Fruit fly (Drosophila melanogaster): Measurements from ENCODE around the gene CG2991.

Gene CG2991

DNA sequence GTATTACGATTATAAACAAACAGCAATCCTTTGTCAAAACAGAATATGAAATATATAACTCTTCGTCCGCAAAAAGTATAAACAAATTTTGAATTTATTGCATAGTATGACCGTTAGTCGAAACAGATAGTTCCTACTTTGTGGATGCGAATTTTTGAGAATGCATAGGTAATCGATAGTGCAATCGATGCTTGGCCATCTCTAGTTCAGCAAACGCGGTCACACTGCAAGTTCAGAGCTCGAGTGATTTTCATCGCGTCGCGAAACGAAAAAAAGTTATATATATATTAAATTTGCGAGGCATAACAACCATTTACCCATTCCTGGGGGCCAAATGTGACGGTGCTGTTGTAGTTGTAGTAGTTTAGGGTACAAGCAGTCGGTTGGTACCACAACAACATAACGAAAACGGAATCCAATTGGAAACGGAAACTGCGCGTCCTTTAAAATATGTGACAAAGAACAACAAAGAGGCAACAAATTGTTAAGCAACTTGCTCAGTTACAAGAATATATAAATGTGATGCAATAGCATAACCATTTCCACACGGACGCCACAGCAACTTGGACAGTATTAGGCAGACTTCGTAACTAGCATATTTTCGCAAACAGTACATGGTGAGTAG is at the start of gene CG2991 (continued):
- TF ChIP-seq da (GFP tag; optimal IDR thresholded peaks at IDR 0.05), result no peak
- TF ChIP-seq hth (optimal IDR thresholded peaks at IDR 0.05), result no peak
- TF ChIP-seq CG34422 (GFP tag; IDR thresholded peaks at IDR 0.05), result peak; percentile 36; the same call in 1 of the 3 replicates
- peak; percentile 56 for TF ChIP-seq caup (GFP tag; optimal IDR thresholded peaks at IDR 0.05; ENCODE audit: severe bottlenecking)
- TF ChIP-seq CG17359 (tag; optimal IDR thresholded peaks at IDR 0.05), result peak; percentile 37
- TF ChIP-seq Rfx (GFP tag; IDR thresholded peaks at IDR 0.05), result peak; percentile 59
- no peak for TF ChIP-seq run (tag; optimal IDR thresholded peaks at IDR 0.05)
- no peak for TF ChIP-seq CG18476 (GFP tag; optimal IDR thresholded peaks at IDR 0.05)
- TF ChIP-seq Mes4 (GFP tag; optimal IDR thresholded peaks at IDR 0.05), result no peak
- TF ChIP-seq CG32532 (GFP tag; IDR thresholded peaks at IDR 0.05), result no peak
- no peak for TF ChIP-seq CG14667 (GFP tag; IDR thresholded peaks at IDR 0.05)
- TF ChIP-seq CG3726 (GFP tag; IDR thresholded peaks at IDR 0.05), result no peak
- TF ChIP-seq CG6683 (GFP tag; optimal IDR thresholded peaks at IDR 0.05), result no peak
- TF ChIP-seq Myb (GFP tag; optimal IDR thresholded peaks at IDR 0.05), result peak; percentile 56
- peak; percentile 82 for TF ChIP-seq knrl (GFP tag; IDR thresholded peaks at IDR 0.05; ENCODE audit: partially characterized antibody)
- no peak for TF ChIP-seq H15 (GFP tag; IDR thresholded peaks at IDR 0.05)
- no peak for TF ChIP-seq CG16815 (GFP tag; optimal IDR thresholded peaks at IDR 0.05)
- no peak for TF ChIP-seq CG30431 (GFP tag; optimal IDR thresholded peaks at IDR 0.05)
- no peak for TF ChIP-seq nau (GFP tag; optimal IDR thresholded peaks at IDR 0.05)
- no peak for TF ChIP-seq CG32772 (GFP tag; IDR thresholded peaks at IDR 0.05)
- TF ChIP-seq CG2120 (GFP tag; optimal IDR thresholded peaks at IDR 0.05), result peak; percentile 41
- peak; percentile 63 for TF ChIP-seq Mad (GFP tag; optimal IDR thresholded peaks at IDR 0.05)
- peak; percentile 74 for TF ChIP-seq chm (GFP tag; IDR thresholded peaks at IDR 0.05)
- peak; percentile 14; the same call in 2 of the 3 replicates for TF ChIP-seq ci (GFP tag; IDR thresholded peaks at IDR 0.05)
- TF ChIP-seq C15 (GFP tag; IDR thresholded peaks at IDR 0.05), result no peak
- peak; percentile 8 for TF ChIP-seq dm (GFP tag; optimal IDR thresholded peaks at IDR 0.05)
- TF ChIP-seq CG6175 (GFP tag; IDR thresholded peaks at IDR 0.05), result no peak
- TF ChIP-seq Blimp-1 (GFP tag; optimal IDR thresholded peaks at IDR 0.05), result no peak
- no peak for TF ChIP-seq aop (GFP tag; IDR thresholded peaks at IDR 0.05)
- peak; percentile 60 for TF ChIP-seq CG14710 (tag; optimal IDR thresholded peaks at IDR 0.05)
- TF ChIP-seq Dp (GFP tag; optimal IDR thresholded peaks at IDR 0.05), result peak; percentile 84
- TF ChIP-seq HmgZ (tag; optimal IDR thresholded peaks at IDR 0.05), result peak; percentile 80
- TF ChIP-seq bsh (GFP tag; optimal IDR thresholded peaks at IDR 0.05), result peak in 1 of 2 experiments; percentile 3
- peak; percentile 56 for TF ChIP-seq gsb-n (tag; optimal IDR thresholded peaks at IDR 0.05)
- 0 out of 3 replicates have a peak, but pooled peaks have one; percentile 21 for TF ChIP-seq Dbx (GFP tag; IDR thresholded peaks at IDR 0.05)
- peak; percentile 82 for TF ChIP-seq MESR4 (GFP tag; optimal IDR thresholded peaks at IDR 0.05)
- peak; percentile 69 for TF ChIP-seq CG10267 (tag; optimal IDR thresholded peaks at IDR 0.05)
- TF ChIP-seq CG18011 (GFP tag; optimal IDR thresholded peaks at IDR 0.05), result no peak
- TF ChIP-seq gce (GFP tag; IDR thresholded peaks at IDR 0.05), result no peak
- no peak for TF ChIP-seq jigr1 (GFP tag; IDR thresholded peaks at IDR 0.05)
- TF ChIP-seq fd96Cb (tag; optimal IDR thresholded peaks at IDR 0.05), result no peak
- peak; percentile 57 for TF ChIP-seq sob (GFP tag; IDR thresholded peaks at IDR 0.05)
- TF ChIP-seq ase (GFP tag; IDR thresholded peaks at IDR 0.05), result no peak
- TF ChIP-seq dati (GFP tag; IDR thresholded peaks at IDR 0.05), result no peak
- TF ChIP-seq Stat92E (GFP tag; optimal IDR thresholded peaks at IDR 0.05), result peak in 1 of 3 experiments; percentile 38
- no peak for TF ChIP-seq maf-S (GFP tag; optimal IDR thresholded peaks at IDR 0.05)
- TF ChIP-seq seq (GFP tag; IDR thresholded peaks at IDR 0.05), result no peak
- peak; percentile 48 for TF ChIP-seq gro (GFP tag; optimal IDR thresholded peaks at IDR 0.05)
- TF ChIP-seq mirr (GFP tag; optimal IDR thresholded peaks at IDR 0.05), result peak; percentile 2
- no peak for TF ChIP-seq ro (GFP tag; IDR thresholded peaks at IDR 0.05)
- TF ChIP-seq wdn (GFP tag; IDR thresholded peaks at IDR 0.05), result peak; percentile 28; the same call in 1 of the 2 replicates

Data from whole organism, embryonic.